Worm (Caenorhabditis elegans) whole organism, mixed stage, embryonic: ENCODE results near the gene F17H10.4.

Experiments used
- M03D4.4 ChIP-seq: sonication (generic microtip); optimal IDR thresholded peaks from 2 replicates; lab custom pipeline; 2017; ENCODE audit warnings: mild to moderate bottlenecking, missing genetic modification characterization, missing compliant biosample characterization
- ces-1 ChIP-seq: fragments of 150-350 bp; optimal IDR thresholded peaks from 2 replicates; lab custom pipeline; 2014; ENCODE audit warnings: missing biosample characterization, missing genetic modification reagents, missing genetic modification characterization
- ham-2 ChIP-seq: fragments of 200-800 bp; sonication (Bioruptor generic); optimal IDR thresholded peaks from 2 replicates; lab custom pipeline; 2018; ENCODE audit warnings: mild to moderate bottlenecking, missing genetic modification characterization, missing compliant biosample characterization
- lsy-2 ChIP-seq: fragments of 150-350 bp; optimal IDR thresholded peaks from 2 replicates; lab custom pipeline; 2014; ENCODE audit warnings: missing biosample characterization, missing genetic modification characterization
- nhr-12 ChIP-seq: fragments of 150-350 bp; optimal IDR thresholded peaks from 2 replicates; lab custom pipeline; 2014; ENCODE audit warnings: missing biosample characterization, missing genetic modification characterization
- pha-4 ChIP-seq: fragments of 150-350 bp; optimal IDR thresholded peaks from 2 replicates; lab custom pipeline; 2018; ENCODE audit warnings: missing biosample characterization, missing genetic modification reagents, missing genetic modification characterization
- snpc-4 ChIP-seq: fragments of 150-350 bp; optimal IDR thresholded peaks from 2 replicates; lab custom pipeline; 2014; ENCODE audit warnings: missing biosample characterization, missing genetic modification characterization
- zip-8 ChIP-seq: fragments of 150-350 bp; optimal IDR thresholded peaks from 2 replicates; lab custom pipeline; 2014; ENCODE audit warnings: missing biosample characterization, missing genetic modification characterization

DNA sequence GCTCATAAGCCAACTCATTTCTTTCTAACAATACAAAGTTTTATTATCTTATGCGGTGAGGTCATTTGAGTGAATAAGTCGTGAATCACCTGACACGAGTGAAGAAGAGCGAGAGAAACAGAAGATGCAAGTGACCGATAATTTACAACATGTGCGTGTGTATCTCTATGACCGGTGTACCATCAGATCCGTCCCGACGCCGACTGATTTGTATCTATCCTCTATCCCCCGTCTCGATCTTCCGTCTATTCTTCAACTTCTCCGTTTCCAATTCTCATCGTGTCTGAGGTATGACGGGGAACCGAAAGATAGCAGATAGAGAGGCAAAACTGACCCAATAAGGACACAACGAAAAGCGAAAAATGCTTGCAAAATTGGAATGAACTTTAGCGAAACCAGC, 15.1 kb upstream of the F17H10.4 start, which contains the start of gene F09A5.3:
- TF ChIP-seq ces-1 (GFP tag; lab: Kevin White, UChicago) = no peak
- TF ChIP-seq lsy-2 (tag; lab: Kevin White, UChicago) = no peak
- no peak for TF ChIP-seq zip-8 (tag; lab: Kevin White, UChicago)
- TF ChIP-seq ham-2 = peak; percentile 82
- no peak for TF ChIP-seq M03D4.4
- no peak for TF ChIP-seq nhr-12 (tag; lab: Kevin White, UChicago)
- TF ChIP-seq snpc-4 = no peak
- no peak for TF ChIP-seq pha-4 (tag; lab: Kevin White, UChicago)
